Fruit fly (Drosophila melanogaster) whole organism, wandering third instar larva: ENCODE results near the gene Clp.

Source experiments
- CrebA ChIP-seq: fragments of 200-800 bp; sonication (Bioruptor generic); optimal IDR thresholded peaks from 2 replicates; lab custom pipeline; 2016; ENCODE audit warnings: missing biosample characterization, mild to moderate bottlenecking, missing genetic modification characterization, borderline replicate concordance
- Dfd ChIP-seq: fragments of >200 bp; optimal IDR thresholded peaks from 2 replicates; lab custom pipeline; 2017; ENCODE audit warnings: missing biosample characterization, missing genetic modification characterization
- Vsx2 ChIP-seq: fragments of 200-300, 225-300 bp; sonication (Bioruptor generic); optimal IDR thresholded peaks from 2 replicates; lab custom pipeline; 2018; ENCODE audit warnings: missing biosample characterization, missing genetic modification characterization; ENCODE audit not compliant: partially characterized antibody
- h ChIP-seq: fragments of 200-800 bp; sonication (Bioruptor generic); optimal IDR thresholded peaks from 3 replicates; lab custom pipeline; 2016; ENCODE audit warnings: missing biosample characterization, mild to moderate bottlenecking, missing genetic modification characterization
- lola ChIP-seq: fragments of >200 bp; optimal IDR thresholded peaks from 2 replicates; lab custom pipeline; 2017; ENCODE audit warnings: missing biosample characterization, missing genetic modification characterization
- woc ChIP-seq: sonication (Bioruptor generic); optimal IDR thresholded peaks from 2 replicates; lab custom pipeline; 2016; ENCODE audit warnings: missing biosample characterization, mild to moderate bottlenecking, missing genetic modification characterization

DNA sequence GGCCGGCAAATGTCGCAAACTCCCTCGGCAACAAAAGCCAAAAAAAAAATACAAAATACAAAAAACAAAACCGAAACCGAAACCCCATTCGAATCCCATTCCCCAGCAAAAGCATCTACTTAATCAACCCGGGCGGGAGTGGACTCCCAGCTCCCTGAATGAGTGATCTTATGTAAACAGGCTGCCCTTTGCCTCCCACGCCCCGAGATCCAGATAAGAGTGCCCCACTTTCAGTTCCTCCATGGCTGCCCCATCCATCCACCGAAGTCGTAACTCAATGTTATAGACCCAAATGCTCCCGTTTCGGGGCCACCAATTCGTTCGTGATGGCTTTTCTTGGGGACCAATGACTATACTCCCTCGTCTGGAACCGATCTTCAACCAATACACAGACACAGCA is 7.3 kb downstream of the Clp start:
- no peak for TF ChIP-seq lola (GFP tag; lab: Kevin White, UChicago)
- no peak for TF ChIP-seq Vsx2 (GFP tag; lab: Kevin White, UChicago)
- TF ChIP-seq h (GFP tag; lab: Kevin White, UChicago) = no peak
- no peak for TF ChIP-seq CrebA (GFP tag; lab: Kevin White, UChicago)
- TF ChIP-seq woc = no peak
- TF ChIP-seq Dfd = no peak
